ENCODE assay signal across 1 fruit fly cellular context in genomic region chrX:7333858-7334800, dm6.
TF ChIP-seq lines count a peak whose summit lies in the region.

No protein-coding gene starts in this region.

TF ChIP-seq in whole organism, embryonic, 481 proteins besides CTCF, POLR2A, EP300 and RAD21 (continued from another document):
- TF ChIP-seq CG7786 (GFP tag; optimal IDR thresholded peaks at IDR 0.05; lab: Kevin White, UChicago) (peak; percentile 62), ranshi (GFP tag; IDR thresholded peaks at IDR 0.05; lab: Robert Waterston, UW) (no peak), CG15514 (GFP tag; optimal IDR thresholded peaks at IDR 0.05; lab: Kevin White, UChicago) (peak; percentile 3), CHES-1-like (GFP tag; optimal IDR thresholded peaks at IDR 0.05; lab: Kevin White, UChicago) (peak; percentile 35), hth (optimal IDR thresholded peaks at IDR 0.05; lab: Kevin White, UChicago) (no peak), Med (GFP tag; lab: Kevin White, UChicago) (peak; percentile 84), CG7357 (GFP tag; IDR thresholded peaks at IDR 0.05; lab: Robert Waterston, UW) (no peak), CG10959 (GFP tag; IDR thresholded peaks at IDR 0.05; lab: Robert Waterston, UW) (no peak), twi (tag; optimal IDR thresholded peaks at IDR 0.05; lab: Kevin White, UChicago) (no peak), CG11695 (GFP tag; IDR thresholded peaks at IDR 0.05; lab: Robert Waterston, UW) (0 out of 3 replicates have a peak, but pooled peaks have one; percentile 42), Taf1 (GFP tag; IDR thresholded peaks at IDR 0.05; lab: Robert Waterston, UW) (0 out of 2 replicates have a peak, but pooled peaks have one; percentile 10), Sox102F (GFP tag; optimal IDR thresholded peaks at IDR 0.05; lab: Kevin White, UChicago) (no peak), Lim3 (GFP tag; IDR thresholded peaks at IDR 0.05; lab: Robert Waterston, UW) (no peak), Blimp-1 (GFP tag; optimal IDR thresholded peaks at IDR 0.05; lab: Kevin White, UChicago) (no peak), Fer3 (tag; optimal IDR thresholded peaks at IDR 0.05; lab: Kevin White, UChicago) (peak; percentile 49), run (tag; optimal IDR thresholded peaks at IDR 0.05; lab: Kevin White, UChicago) (no peak), fu2 (GFP tag; optimal IDR thresholded peaks at IDR 0.05; lab: Kevin White, UChicago) (peak; percentile 62), CG10431 (GFP tag; optimal IDR thresholded peaks at IDR 0.05; lab: Kevin White, UChicago) (no peak), CG18599 (GFP tag; optimal IDR thresholded peaks at IDR 0.05; lab: Kevin White, UChicago) (peak; percentile 60), gt (GFP tag; IDR thresholded peaks at IDR 0.05; lab: Robert Waterston, UW) (no peak), CG17359 (tag; optimal IDR thresholded peaks at IDR 0.05; lab: Kevin White, UChicago) (no peak), CG4328 (GFP tag; optimal IDR thresholded peaks at IDR 0.05; lab: Kevin White, UChicago) (no peak), CG3407 (GFP tag; optimal IDR thresholded peaks at IDR 0.05; lab: Kevin White, UChicago) (no peak), Ets97D (GFP tag; optimal IDR thresholded peaks at IDR 0.05; lab: Kevin White, UChicago) (peak; percentile 12), amos (GFP tag; IDR thresholded peaks at IDR 0.05; lab: Robert Waterston, UW; ENCODE audit: partially characterized antibody) (no peak; the same call in 1 of the 2 replicates), Oaz (GFP tag; IDR thresholded peaks at IDR 0.05; lab: Robert Waterston, UW) (no peak), CG13424 (tag; optimal IDR thresholded peaks at IDR 0.05; lab: Kevin White, UChicago) (no peak), ci (GFP tag; IDR thresholded peaks at IDR 0.05; lab: Robert Waterston, UW) (no peak), CG14050 (GFP tag; IDR thresholded peaks at IDR 0.05; lab: Robert Waterston, UW) (no peak), CG34224 (GFP tag; IDR thresholded peaks at IDR 0.05; lab: Robert Waterston, UW; ENCODE audit: partially characterized antibody) (no peak), Bdp1 (GFP tag; optimal IDR thresholded peaks at IDR 0.05; lab: Kevin White, UChicago) (no peak), ken (GFP tag; IDR thresholded peaks at IDR 0.05; lab: Robert Waterston, UW) (no peak), CG2129 (GFP tag; IDR thresholded peaks at IDR 0.05; lab: Robert Waterston, UW; ENCODE audit: partially characterized antibody) (no peak), pan (optimal IDR thresholded peaks at IDR 0.05; lab: Kevin White, UChicago) (no peak), pan (GFP tag; optimal IDR thresholded peaks at IDR 0.05 in 1 of 2, IDR thresholded peaks at IDR 0.05 in 1 of 2) (peak in 1 of 2 experiments; percentile 30), dmrt11E (tag; optimal IDR thresholded peaks at IDR 0.05; lab: Kevin White, UChicago) (no peak), chn (GFP tag; optimal IDR thresholded peaks at IDR 0.05; lab: Kevin White, UChicago) (no peak), CG12236 (GFP tag; optimal IDR thresholded peaks at IDR 0.05; lab: Kevin White, UChicago) (no peak), Mad (GFP tag; optimal IDR thresholded peaks at IDR 0.05; lab: Kevin White, UChicago) (no peak), CG6765 (GFP tag; optimal IDR thresholded peaks at IDR 0.05; lab: Kevin White, UChicago) (no peak), z (GFP tag; IDR thresholded peaks at IDR 0.05; lab: Robert Waterston, UW) (no peak), CG8765 (GFP tag; IDR thresholded peaks at IDR 0.05; lab: Robert Waterston, UW) (no peak), HHEX (GFP tag; optimal IDR thresholded peaks at IDR 0.05; lab: Kevin White, UChicago) (no peak), gro (GFP tag; optimal IDR thresholded peaks at IDR 0.05; lab: Kevin White, UChicago) (peak; percentile 23), sob (GFP tag; IDR thresholded peaks at IDR 0.05; lab: Robert Waterston, UW) (no peak), CG13624 (GFP tag; optimal IDR thresholded peaks at IDR 0.05; lab: Kevin White, UChicago) (peak; percentile 26), CG6654 (GFP tag; optimal IDR thresholded peaks at IDR 0.05; lab: Kevin White, UChicago) (peak; percentile 74), cas (GFP tag; IDR thresholded peaks at IDR 0.05; lab: Robert Waterston, UW) (no peak), HLH3B (GFP tag; IDR thresholded peaks at IDR 0.05; lab: Robert Waterston, UW) (no peak), gsb (GFP tag; IDR thresholded peaks at IDR 0.05; lab: Robert Waterston, UW) (no peak), CG11723 (GFP tag; optimal IDR thresholded peaks at IDR 0.05; lab: Kevin White, UChicago) (no peak), maf-S (GFP tag; optimal IDR thresholded peaks at IDR 0.05; lab: Kevin White, UChicago) (peak; percentile 47), Sin3A (optimal IDR thresholded peaks at IDR 0.05; lab: Kevin White, UChicago) (no peak), gem (tag; optimal IDR thresholded peaks at IDR 0.05; lab: Kevin White, UChicago) (peak; percentile 52), Jarid2 (GFP tag; optimal IDR thresholded peaks at IDR 0.05; lab: Kevin White, UChicago) (no peak), CG10321 (GFP tag; IDR thresholded peaks at IDR 0.05; lab: Robert Waterston, UW) (no peak), ttk (GFP tag; IDR thresholded peaks at IDR 0.05; lab: Robert Waterston, UW) (no peak), row (GFP tag; IDR thresholded peaks at IDR 0.05; lab: Robert Waterston, UW) (peak; percentile 46; the same call in 2 of the 3 replicates), CG10979 (tag; optimal IDR thresholded peaks at IDR 0.05; lab: Kevin White, UChicago) (no peak), unc-4 (GFP tag; IDR thresholded peaks at IDR 0.05; lab: Robert Waterston, UW; ENCODE audit: partially characterized antibody) (no peak), dysf (GFP tag; IDR thresholded peaks at IDR 0.05; lab: Robert Waterston, UW) (peak; percentile 59; the same call in 2 of the 3 replicates), CG31365 (tag; optimal IDR thresholded peaks at IDR 0.05; lab: Kevin White, UChicago) (no peak), CG13775 (GFP tag; optimal IDR thresholded peaks at IDR 0.05; lab: Kevin White, UChicago) (peak; percentile 32), CG12744 (GFP tag; optimal IDR thresholded peaks at IDR 0.05; lab: Kevin White, UChicago) (no peak), p53 (GFP tag; optimal IDR thresholded peaks at IDR 0.05; lab: Kevin White, UChicago) (no peak), CG31441 (GFP tag; IDR thresholded peaks at IDR 0.05; lab: Robert Waterston, UW) (no peak), ase (GFP tag; IDR thresholded peaks at IDR 0.05; lab: Robert Waterston, UW) (no peak), NfI (GFP tag; optimal IDR thresholded peaks at IDR 0.05; lab: Kevin White, UChicago) (peak; percentile 6), Max (GFP tag; optimal IDR thresholded peaks at IDR 0.05; lab: Kevin White, UChicago) (no peak), CG10543 (GFP tag; optimal IDR thresholded peaks at IDR 0.05; lab: Kevin White, UChicago) (no peak), CG5953 (GFP tag; IDR thresholded peaks at IDR 0.05; lab: Robert Waterston, UW) (no peak), aop (GFP tag; IDR thresholded peaks at IDR 0.05; lab: Robert Waterston, UW) (no peak), fd64A (GFP tag; optimal IDR thresholded peaks at IDR 0.05; lab: Kevin White, UChicago) (no peak), CG33213 (GFP tag; optimal IDR thresholded peaks at IDR 0.05; lab: Kevin White, UChicago) (no peak), gce (GFP tag; IDR thresholded peaks at IDR 0.05; lab: Robert Waterston, UW) (no peak; the same call in 2 of the 3 replicates), CG16815 (GFP tag; optimal IDR thresholded peaks at IDR 0.05; lab: Kevin White, UChicago) (peak; percentile 6), CG6854 (GFP tag; optimal IDR thresholded peaks at IDR 0.05; lab: Kevin White, UChicago) (no peak), CG5180 (GFP tag; optimal IDR thresholded peaks at IDR 0.05; lab: Kevin White, UChicago) (no peak), CG31224 (GFP tag; IDR thresholded peaks at IDR 0.05; lab: Robert Waterston, UW) (peak; percentile 41; the same call in 1 of the 2 replicates), BEAF-32 (GFP tag; optimal IDR thresholded peaks at IDR 0.05; lab: Kevin White, UChicago) (no peak), CG9215 (GFP tag; IDR thresholded peaks at IDR 0.05; lab: Robert Waterston, UW) (peak; percentile 66), CG14667 (GFP tag; IDR thresholded peaks at IDR 0.05; lab: Robert Waterston, UW) (no peak), MBD-R2 (GFP tag; IDR thresholded peaks at IDR 0.05; lab: Robert Waterston, UW) (no peak), CG4360 (GFP tag; IDR thresholded peaks at IDR 0.05; lab: Robert Waterston, UW) (no peak), Hmr (GFP tag; optimal IDR thresholded peaks at IDR 0.05; lab: Kevin White, UChicago) (peak; percentile 67), zfh1 (GFP tag; IDR thresholded peaks at IDR 0.05; lab: Robert Waterston, UW) (peak; percentile 41; the same call in 1 of the 3 replicates), sim (GFP tag; IDR thresholded peaks at IDR 0.05; lab: Robert Waterston, UW) (no peak), slbo (GFP tag; IDR thresholded peaks at IDR 0.05; lab: Robert Waterston, UW) (peak; percentile 70), CG12942 (GFP tag; optimal IDR thresholded peaks at IDR 0.05; lab: Kevin White, UChicago) (peak; percentile 17), ara (GFP tag; IDR thresholded peaks at IDR 0.05; lab: Robert Waterston, UW) (no peak), toy (GFP tag; IDR thresholded peaks at IDR 0.05; lab: Robert Waterston, UW) (no peak), C15 (GFP tag; IDR thresholded peaks at IDR 0.05; lab: Robert Waterston, UW) (no peak), CG33557 (GFP tag; optimal IDR thresholded peaks at IDR 0.05; lab: Kevin White, UChicago) (no peak), sima (GFP tag; optimal IDR thresholded peaks at IDR 0.05; lab: Kevin White, UChicago) (no peak), NC2α (GFP tag; optimal IDR thresholded peaks at IDR 0.05; lab: Kevin White, UChicago) (no peak), oc (tag; optimal IDR thresholded peaks at IDR 0.05; lab: Kevin White, UChicago) (no peak), CG12299 (tag; optimal IDR thresholded peaks at IDR 0.05; lab: Kevin White, UChicago) (no peak), Spps (tag; optimal IDR thresholded peaks at IDR 0.05; lab: Kevin White, UChicago) (no peak), CG3726 (GFP tag; IDR thresholded peaks at IDR 0.05; lab: Robert Waterston, UW) (0 out of 3 replicates have a peak, but pooled peaks have one; percentile 26), zf30C (GFP tag; optimal IDR thresholded peaks at IDR 0.05; lab: Kevin White, UChicago) (peak; percentile 67), CG3065 (GFP tag; optimal IDR thresholded peaks at IDR 0.05; lab: Kevin White, UChicago) (no peak), Scr (GFP tag; IDR thresholded peaks at IDR 0.05; lab: Robert Waterston, UW; ENCODE audit: partially characterized antibody) (no peak), kah (GFP tag; optimal IDR thresholded peaks at IDR 0.05; lab: Kevin White, UChicago) (no peak), Mrtf (GFP tag; IDR thresholded peaks at IDR 0.05; lab: Robert Waterston, UW) (0 out of 3 replicates have a peak, but pooled peaks have one; percentile 33), CG9437 (GFP tag; optimal IDR thresholded peaks at IDR 0.05; lab: Kevin White, UChicago) (no peak), Dip3 (GFP tag; optimal IDR thresholded peaks at IDR 0.05; lab: Kevin White, UChicago) (peak; percentile 58), luna (GFP tag; optimal IDR thresholded peaks at IDR 0.05; lab: Kevin White, UChicago) (no peak), Trl (optimal IDR thresholded peaks at IDR 0.05; lab: Kevin White, UChicago) (no peak), Trl (GFP tag; optimal IDR thresholded peaks at IDR 0.05; lab: Kevin White, UChicago) (peak; percentile 28), CG13296 (GFP tag; optimal IDR thresholded peaks at IDR 0.05; lab: Kevin White, UChicago) (no peak), sug (tag; optimal IDR thresholded peaks at IDR 0.05; lab: Kevin White, UChicago) (no peak), tin (GFP tag; optimal IDR thresholded peaks at IDR 0.05; lab: Kevin White, UChicago) (peak; percentile 20), Hey (tag; optimal IDR thresholded peaks at IDR 0.05; lab: Kevin White, UChicago) (no peak), sisA (GFP tag; IDR thresholded peaks at IDR 0.05; lab: Robert Waterston, UW) (no peak), HLH54F (GFP tag; optimal IDR thresholded peaks at IDR 0.05; lab: Kevin White, UChicago) (peak; percentile 42), CG6272 (GFP tag; IDR thresholded peaks at IDR 0.05; lab: Robert Waterston, UW) (no peak), Usf (GFP tag; optimal IDR thresholded peaks at IDR 0.05; lab: Kevin White, UChicago) (no peak), vfl (GFP tag; optimal IDR thresholded peaks at IDR 0.05; lab: Kevin White, UChicago) (peak; percentile 6), lov (optimal IDR thresholded peaks at IDR 0.05; lab: Kevin White, UChicago) (no peak), lov (GFP tag; IDR thresholded peaks at IDR 0.05; lab: Robert Waterston, UW) (no peak), zfh2 (GFP tag; optimal IDR thresholded peaks at IDR 0.05; lab: Kevin White, UChicago) (peak; percentile 70), Ada2b (GFP tag; IDR thresholded peaks at IDR 0.05; lab: Robert Waterston, UW) (0 out of 2 replicates have a peak, but pooled peaks have one; percentile 17), CG17328 (GFP tag; IDR thresholded peaks at IDR 0.05; lab: Robert Waterston, UW) (no peak), GATAe (GFP tag; conservative IDR thresholded peaks at IDR 0.05; lab: Robert Waterston, UW) (no peak), stwl (tag; optimal IDR thresholded peaks at IDR 0.05; lab: Kevin White, UChicago) (no peak), CG9797 (GFP tag; optimal IDR thresholded peaks at IDR 0.05; lab: Kevin White, UChicago) (no peak), tup (GFP tag; optimal IDR thresholded peaks at IDR 0.05; lab: Kevin White, UChicago) (no peak)
TF ChIP-seq in whole organism, embryonic: peak in this region for 139.
